Fruit fly (Drosophila melanogaster) whole organism, embryonic: ENCODE data around the gene CG4297.
A peak's percentile ranks its signal among the peaks of the same experiment; 100 is the strongest.

Experiments used
- Antp ChIP-seq: fragments of 200-800 bp; sonication (Bioruptor generic); optimal IDR thresholded peaks from 3 replicates; lab custom pipeline; 2016; ENCODE audit warnings: missing biosample characterization, missing genetic modification characterization
- Atf-2 ChIP-seq: fragments of 200-800 bp; sonication (Bioruptor generic); optimal IDR thresholded peaks from 2 replicates; lab custom pipeline; 2016; ENCODE audit warnings: missing biosample characterization, missing genetic modification characterization
- B-H2 ChIP-seq: fragments of 200-800 bp; sonication (Bioruptor generic); optimal IDR thresholded peaks from 2 replicates; lab custom pipeline; 2018; ENCODE audit warnings: missing biosample characterization, mild to moderate bottlenecking, missing genetic modification characterization
- Bgb ChIP-seq: fragments of 200-800 bp; sonication (Bioruptor generic); IDR thresholded peaks from 2 replicates; pipeline ENCODE4 v1.3.6; 2022; ENCODE audit warnings: missing biosample characterization, missing genetic modification characterization; ENCODE audit not compliant: partially characterized antibody
- CG11695 ChIP-seq: fragments of 200-800 bp; sonication (Bioruptor generic); IDR thresholded peaks from 3 replicates; pipeline ENCODE4 v1.3.6; 2022; ENCODE audit warnings: missing biosample characterization, missing genetic modification characterization
- CG13624 ChIP-seq: fragments of 200-800 bp; sonication (Bioruptor generic); optimal IDR thresholded peaks from 2 replicates; lab custom pipeline; 2016; ENCODE audit warnings: missing biosample characterization, missing genetic modification characterization
- CG14014 ChIP-seq: fragments of 200-800 bp; sonication (Bioruptor generic); IDR thresholded peaks from 2 replicates; pipeline ENCODE4 v1.3.6; 2022; ENCODE audit warnings: missing biosample characterization, missing genetic modification characterization
- CG14667 ChIP-seq: fragments of 200-800 bp; sonication (Bioruptor generic); IDR thresholded peaks from 2 replicates; pipeline ENCODE4 v1.3.6; 2022; ENCODE audit warnings: missing biosample characterization, missing genetic modification characterization
- CG14965 ChIP-seq: fragments of 200-800 bp; sonication (Bioruptor generic); optimal IDR thresholded peaks from 2 replicates; lab custom pipeline; 2016; ENCODE audit warnings: missing biosample characterization, missing genetic modification characterization, borderline replicate concordance
- CG16815 ChIP-seq: fragments of 200-800 bp; sonication (Bioruptor generic); optimal IDR thresholded peaks from 3 replicates; lab custom pipeline; 2017; ENCODE audit warnings: missing biosample characterization, mild to moderate bottlenecking, missing genetic modification characterization
- CG17385 ChIP-seq: fragments of 200-800 bp; sonication (Bioruptor generic); optimal IDR thresholded peaks from 3 replicates; lab custom pipeline; 2018; ENCODE audit warnings: missing biosample characterization, mild to moderate bottlenecking, missing genetic modification characterization
- CG2199 ChIP-seq: fragments of 200-800 bp; sonication (Bioruptor generic); IDR thresholded peaks from 3 replicates; pipeline ENCODE4 v1.3.6; 2022; ENCODE audit warnings: missing biosample characterization, missing genetic modification characterization
- CG2889 ChIP-seq: fragments of 200-800 bp; sonication (Bioruptor generic); IDR thresholded peaks from 3 replicates; pipeline ENCODE4 v1.3.6; 2022; ENCODE audit warnings: missing biosample characterization, missing genetic modification characterization
- CG30403 ChIP-seq: fragments of 200-800 bp; sonication (Bioruptor generic); optimal IDR thresholded peaks from 3 replicates; lab custom pipeline; 2016; ENCODE audit warnings: missing biosample characterization, missing genetic modification characterization
- CG31224 ChIP-seq: fragments of 200-800 bp; sonication (Bioruptor generic); IDR thresholded peaks from 2 replicates; pipeline ENCODE4 v1.3.6; 2022; ENCODE audit warnings: missing biosample characterization, missing genetic modification characterization
- CG31441 ChIP-seq: fragments of 200-800 bp; sonication (Bioruptor generic); IDR thresholded peaks from 2 replicates; pipeline ENCODE4 v1.3.6; 2022; ENCODE audit warnings: missing biosample characterization, missing genetic modification characterization
- CG34224 ChIP-seq: fragments of 200-800 bp; sonication (Bioruptor generic); IDR thresholded peaks from 3 replicates; pipeline ENCODE4 v1.3.6; 2022; ENCODE audit warnings: missing biosample characterization, missing genetic modification characterization; ENCODE audit not compliant: partially characterized antibody
- CG4404 ChIP-seq: fragments of 200-800 bp; sonication (Bioruptor generic); IDR thresholded peaks from 2 replicates; pipeline ENCODE4 v1.3.6; 2022; ENCODE audit warnings: missing biosample characterization, missing genetic modification characterization
- CG4854 ChIP-seq: fragments of 200-800 bp; sonication (Bioruptor generic); optimal IDR thresholded peaks from 2 replicates; lab custom pipeline; 2016; ENCODE audit warnings: missing biosample characterization, missing genetic modification characterization, inconsistent platforms
- CG6272 ChIP-seq: fragments of 200-800 bp; sonication (Bioruptor generic); IDR thresholded peaks from 2 replicates; pipeline ENCODE4 v1.3.6; 2022; ENCODE audit warnings: missing biosample characterization, missing genetic modification characterization
- CG6765 ChIP-seq: fragments of 200-800 bp; sonication (Bioruptor generic); optimal IDR thresholded peaks from 3 replicates; lab custom pipeline; 2017; ENCODE audit warnings: missing biosample characterization, mild to moderate bottlenecking, missing genetic modification characterization
- CG6791 ChIP-seq: fragments of 200-800 bp; sonication (Bioruptor generic); IDR thresholded peaks from 3 replicates; pipeline ENCODE4 v1.3.6; 2022; ENCODE audit warnings: missing biosample characterization, missing genetic modification characterization; ENCODE audit not compliant: partially characterized antibody
- CG8765 ChIP-seq: fragments of 200-800 bp; sonication (Bioruptor generic); IDR thresholded peaks from 2 replicates; pipeline ENCODE4 v1.3.6; 2022; ENCODE audit warnings: missing biosample characterization, missing genetic modification characterization
- CG8924 ChIP-seq: fragments of 200-800 bp; optimal IDR thresholded peaks from 3 replicates; lab custom pipeline; 2019; ENCODE audit warnings: missing biosample characterization, mild to moderate bottlenecking, missing genetic modification characterization, moderate library complexity
- CG9727 ChIP-seq: fragments of 200-800 bp; sonication (Bioruptor generic); optimal IDR thresholded peaks from 3 replicates; lab custom pipeline; 2017; ENCODE audit warnings: missing biosample characterization, mild to moderate bottlenecking, missing genetic modification characterization
- CTCF ChIP-seq: fragments of 200-800 bp; sonication (Bioruptor generic); optimal IDR thresholded peaks from 2 replicates; lab custom pipeline; 2017; ENCODE audit warnings: missing biosample characterization, mild to moderate bottlenecking, missing genetic modification characterization, moderate library complexity
- Dek ChIP-seq: fragments of 200-800 bp; sonication (Bioruptor generic); optimal IDR thresholded peaks from 3 replicates; lab custom pipeline; 2019; ENCODE audit warnings: missing biosample characterization, mild to moderate bottlenecking, missing genetic modification characterization, moderate library complexity
- Dp ChIP-seq: fragments of 200-800 bp; sonication (Bioruptor generic); optimal IDR thresholded peaks from 2 replicates; lab custom pipeline; 2018; ENCODE audit warnings: missing biosample characterization, mild to moderate bottlenecking, missing genetic modification characterization, moderate library complexity
- Dref ChIP-seq: fragments of 200-800 bp; sonication (Bioruptor generic); IDR thresholded peaks from 2 replicates; pipeline ENCODE4 v1.3.6; 2022; ENCODE audit warnings: missing biosample characterization, missing genetic modification characterization
- Drgx ChIP-seq: fragments of 200-800 bp; sonication (Bioruptor generic); IDR thresholded peaks from 2 replicates; pipeline ENCODE4 v1.3.6; 2022; ENCODE audit warnings: missing biosample characterization, missing genetic modification characterization
- E2f1 ChIP-seq: fragments of 200-800 bp; sonication (Bioruptor generic); IDR thresholded peaks from 2 replicates; pipeline ENCODE4 v1.3.6; 2022; ENCODE audit warnings: missing biosample characterization, missing genetic modification characterization
- Lim3 ChIP-seq: fragments of 200-800 bp; sonication (Bioruptor generic); IDR thresholded peaks from 2 replicates; pipeline ENCODE4 v1.3.6; 2022; ENCODE audit warnings: missing biosample characterization, missing genetic modification characterization
- Neu2 ChIP-seq: fragments of 200-800 bp; sonication (Bioruptor generic); optimal IDR thresholded peaks from 3 replicates; lab custom pipeline; 2016; ENCODE audit warnings: missing biosample characterization, missing genetic modification characterization, borderline replicate concordance
- NfI ChIP-seq: fragments of 200-800 bp; sonication (Bioruptor generic); optimal IDR thresholded peaks from 3 replicates; lab custom pipeline; 2018; ENCODE audit warnings: missing biosample characterization, mild to moderate bottlenecking, missing genetic modification characterization, moderate library complexity
- Oli ChIP-seq: fragments of 200-800 bp; sonication (Bioruptor generic); optimal IDR thresholded peaks from 2 replicates; lab custom pipeline; 2018; ENCODE audit warnings: missing biosample characterization, mild to moderate bottlenecking, missing genetic modification characterization, moderate library complexity
- Sox102F ChIP-seq: fragments of 200-800 bp; sonication (Bioruptor generic); optimal IDR thresholded peaks from 2 replicates; lab custom pipeline; 2018; ENCODE audit warnings: missing biosample characterization, mild to moderate bottlenecking, missing genetic modification characterization, moderate library complexity
- Sry-δ ChIP-seq: fragments of 200-800 bp; sonication (Bioruptor generic); optimal IDR thresholded peaks from 2 replicates; lab custom pipeline; 2016; ENCODE audit warnings: missing biosample characterization, missing genetic modification characterization
- ash1 ChIP-seq: fragments of 200-800 bp; sonication (Bioruptor generic); optimal IDR thresholded peaks from 2 replicates; lab custom pipeline; 2018; ENCODE audit warnings: missing biosample characterization, mild to moderate bottlenecking, missing genetic modification characterization
- bigmax ChIP-seq: fragments of 200-800 bp; sonication (Bioruptor generic); optimal IDR thresholded peaks from 2 replicates; lab custom pipeline; 2018; ENCODE audit warnings: missing biosample characterization, mild to moderate bottlenecking, missing genetic modification characterization
- chinmo ChIP-seq: fragments of 200-800 bp; sonication (Bioruptor generic); IDR thresholded peaks from 4 replicates; pipeline ENCODE4 v1.3.6; 2022; ENCODE audit warnings: missing biosample characterization, missing genetic modification characterization; ENCODE audit not compliant: partially characterized antibody
- eyg ChIP-seq: fragments of 200-800 bp; sonication (Bioruptor generic); optimal IDR thresholded peaks from 3 replicates; lab custom pipeline; 2016; ENCODE audit warnings: missing biosample characterization, missing genetic modification characterization
- gro ChIP-seq: fragments of 200-800 bp; sonication (Bioruptor generic); optimal IDR thresholded peaks from 2 replicates; lab custom pipeline; 2016; ENCODE audit warnings: missing biosample characterization, missing genetic modification characterization
- gsb-n ChIP-seq: fragments of 200-800 bp; sonication (Bioruptor generic); optimal IDR thresholded peaks from 3 replicates; lab custom pipeline; 2018; ENCODE audit warnings: missing biosample characterization, mild to moderate bottlenecking, missing genetic modification characterization
- lola ChIP-seq, 3 experiments: fragments of >200 bp in 2 of 3; fragments of 200-800 bp in 1 of 3; sonication (Bioruptor generic) in 1 of 3; optimal IDR thresholded peaks; 2 replicates each; lab custom pipeline; 2017 to 2019; ENCODE audit warnings: missing biosample characterization in 3 of 3, missing genetic modification characterization in 3 of 3, mild to moderate bottlenecking in 1 of 3, moderate library complexity in 1 of 3
- luna ChIP-seq: fragments of 200-800 bp; sonication (Bioruptor generic); optimal IDR thresholded peaks from 2 replicates; lab custom pipeline; 2016; ENCODE audit warnings: missing biosample characterization, missing genetic modification characterization
- psq ChIP-seq: fragments of 200-800 bp; sonication (Bioruptor generic); optimal IDR thresholded peaks from 2 replicates; lab custom pipeline; 2017; ENCODE audit warnings: missing biosample characterization, missing genetic modification characterization
- sima ChIP-seq: fragments of 200-800 bp; sonication (Bioruptor generic); optimal IDR thresholded peaks from 2 replicates; lab custom pipeline; 2016; ENCODE audit warnings: missing biosample characterization, missing genetic modification characterization
- tap ChIP-seq: fragments of 200-800 bp; optimal IDR thresholded peaks from 3 replicates; lab custom pipeline; 2019; ENCODE audit warnings: missing biosample characterization, mild to moderate bottlenecking, missing genetic modification characterization, moderate library complexity
- tin ChIP-seq: fragments of 200-800 bp; sonication (Bioruptor generic); optimal IDR thresholded peaks from 3 replicates; lab custom pipeline; 2016; ENCODE audit warnings: missing biosample characterization, missing genetic modification characterization
- wdn ChIP-seq: fragments of 200-800 bp; sonication (Bioruptor generic); IDR thresholded peaks from 2 replicates; pipeline ENCODE4 v1.3.6; 2022; ENCODE audit warnings: missing biosample characterization, missing genetic modification characterization

The CG4297 gene

DNA sequence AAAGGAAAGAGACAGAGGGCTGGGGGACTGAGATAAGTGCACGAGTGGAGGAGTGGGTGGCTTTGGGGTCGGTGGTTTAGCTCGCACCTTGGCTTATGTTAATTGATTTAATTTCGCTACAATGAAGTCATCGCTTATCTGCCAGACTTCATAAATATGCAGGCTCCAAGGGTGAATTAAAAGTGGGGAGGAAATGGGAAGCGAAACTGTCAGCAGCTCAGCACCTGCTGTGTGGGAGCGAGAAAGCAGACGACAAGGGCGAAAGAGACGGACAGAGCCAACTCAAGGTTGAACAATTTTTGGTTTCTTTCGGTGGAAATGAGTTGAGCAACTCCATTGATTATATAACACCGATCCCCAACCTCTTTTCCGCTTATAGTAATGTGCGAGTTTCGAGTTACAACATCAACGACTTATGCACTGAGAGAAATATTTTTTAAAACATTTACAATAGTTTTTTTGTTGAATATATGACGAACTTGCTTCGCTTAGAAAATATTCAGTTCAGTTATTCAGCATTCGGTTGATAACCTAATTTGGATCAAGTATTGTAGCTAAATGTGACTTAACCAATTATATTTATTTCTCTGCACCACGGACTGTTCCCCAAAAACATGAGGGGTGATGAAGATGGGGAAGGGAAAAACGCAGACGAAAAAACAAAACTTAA lies 48.5 kb upstream of the CG4297 start (continued):
- TF ChIP-seq CG2889 (GFP tag; lab: Robert Waterston, UW) (peak; percentile 56; the same call in 1 of the 3 replicates), gro (GFP tag; lab: Kevin White, UChicago) (peak; percentile 36), CG8765 (peak; percentile 38; the same call in 1 of the 2 replicates), lola (GFP tag; optimal IDR thresholded peaks at IDR 0.05; lab: Kevin White, UChicago) (peak in 1 of 3 experiments; percentile 93), tin (peak; percentile 86), B-H2 (GFP tag; lab: Kevin White, UChicago) (no peak), CG31224 (GFP tag; lab: Robert Waterston, UW) (peak; percentile 27; the same call in 1 of the 2 replicates), CG30403 (GFP tag; lab: Kevin White, UChicago) (peak; percentile 89), Antp (peak; percentile 83), sima (GFP tag; lab: Kevin White, UChicago) (peak; percentile 29), CG11695 (peak; percentile 87), eyg (GFP tag; lab: Kevin White, UChicago) (peak; percentile 63), Sox102F (peak; percentile 96), CG16815 (GFP tag; lab: Kevin White, UChicago) (peak; percentile 73), CG31441 (peak; percentile 84), ash1 (GFP tag; lab: Kevin White, UChicago) (no peak), Dek (tag; lab: Kevin White, UChicago) (peak; percentile 81), CG17385 (GFP tag; lab: Kevin White, UChicago) (peak; percentile 84), CG2199 (peak; percentile 48; the same call in 2 of the 3 replicates), bigmax (GFP tag; lab: Kevin White, UChicago) (no peak), CG14965 (GFP tag; lab: Kevin White, UChicago) (peak; percentile 17), Drgx (0 out of 2 replicates have a peak, but pooled peaks have one; percentile 26), CG14014 (GFP tag; lab: Robert Waterston, UW) (peak; percentile 75), E2f1 (GFP tag; lab: Robert Waterston, UW) (peak; percentile 81), NfI (peak; percentile 72), Neu2 (GFP tag; lab: Kevin White, UChicago) (no peak), Sry-δ (GFP tag; lab: Kevin White, UChicago) (peak; percentile 49), gsb-n (tag; lab: Kevin White, UChicago) (peak; percentile 94), CG4854 (GFP tag; lab: Kevin White, UChicago) (peak; percentile 79), Dp (GFP tag; lab: Kevin White, UChicago) (no peak), tap (peak; percentile 84), psq (GFP tag; lab: Kevin White, UChicago) (peak; percentile 30), CG6272 (GFP tag; lab: Robert Waterston, UW) (peak; percentile 61; the same call in 1 of the 2 replicates), CG9727 (GFP tag; lab: Kevin White, UChicago) (peak; percentile 90), Oli (tag; lab: Kevin White, UChicago) (peak; percentile 93), luna (GFP tag; lab: Kevin White, UChicago) (no peak), CTCF (GFP tag; lab: Kevin White, UChicago) (no peak), CG34224 (GFP tag; lab: Robert Waterston, UW) (no peak), CG4404 (GFP tag; lab: Robert Waterston, UW) (peak; percentile 46; the same call in 1 of the 2 replicates), CG14667 (GFP tag; lab: Robert Waterston, UW) (peak; percentile 70), wdn (GFP tag; lab: Robert Waterston, UW) (peak; percentile 38; the same call in 1 of the 2 replicates), Atf-2 (GFP tag; lab: Kevin White, UChicago) (peak; percentile 84), CG13624 (peak; percentile 71), Lim3 (GFP tag; lab: Robert Waterston, UW) (peak; percentile 65; the same call in 1 of the 2 replicates), CG6791 (GFP tag; lab: Robert Waterston, UW) (no peak), Bgb (GFP tag; lab: Robert Waterston, UW) (no peak), CG6765 (GFP tag; lab: Kevin White, UChicago) (no peak), chinmo (GFP tag; lab: Robert Waterston, UW) (peak; percentile 70; the same call in 1 of the 4 replicates), Dref (GFP tag; lab: Robert Waterston, UW) (no peak), CG8924 (tag; lab: Kevin White, UChicago) (peak; percentile 92)
